Worm (Caenorhabditis elegans) whole organism, mixed stage, embryonic: ENCODE measurements around the gene scl-1.

ENCODE experiments used
- M03D4.4 ChIP-seq: sonication (generic microtip); optimal IDR thresholded peaks from 2 replicates; lab custom pipeline; 2017; ENCODE audit warnings: mild to moderate bottlenecking, missing genetic modification characterization, missing compliant biosample characterization
- bed-3 ChIP-seq: fragments of 200-800 bp; sonication (Bioruptor generic); optimal IDR thresholded peaks from 3 replicates; lab custom pipeline; 2018; ENCODE audit warnings: mild to moderate bottlenecking, missing genetic modification characterization, moderate library complexity, missing compliant biosample characterization
- blmp-1 ChIP-seq: fragments of 150-350 bp; optimal IDR thresholded peaks from 2 replicates; lab custom pipeline; 2014; ENCODE audit warnings: missing biosample characterization, missing genetic modification characterization
- ceh-39 ChIP-seq: fragments of 150-350 bp; optimal IDR thresholded peaks from 2 replicates; lab custom pipeline; 2014; ENCODE audit warnings: missing biosample characterization, missing genetic modification characterization
- ceh-43 ChIP-seq: fragments of 200-800 bp; sonication (Bioruptor generic); optimal IDR thresholded peaks from 2 replicates; lab custom pipeline; 2018; ENCODE audit warnings: mild to moderate bottlenecking, missing genetic modification characterization, moderate library complexity, missing compliant biosample characterization
- ceh-83 ChIP-seq: fragments of 200-800 bp; sonication (Bioruptor generic); optimal IDR thresholded peaks from 2 replicates; lab custom pipeline; 2018; ENCODE audit warnings: mild to moderate bottlenecking, missing genetic modification characterization, missing compliant biosample characterization
- ces-1 ChIP-seq: fragments of 150-350 bp; optimal IDR thresholded peaks from 2 replicates; lab custom pipeline; 2014; ENCODE audit warnings: missing biosample characterization, missing genetic modification reagents, missing genetic modification characterization
- cnd-1 ChIP-seq: fragments of 200-800 bp; sonication (Bioruptor generic); optimal IDR thresholded peaks from 2 replicates; lab custom pipeline; 2018; ENCODE audit warnings: mild to moderate bottlenecking, missing genetic modification characterization, missing compliant biosample characterization
- drap-1 ChIP-seq: fragments of 200-800 bp; sonication (Bioruptor generic); optimal IDR thresholded peaks from 3 replicates; lab custom pipeline; 2018; ENCODE audit warnings: mild to moderate bottlenecking, missing genetic modification characterization, missing compliant biosample characterization
- elt-1 ChIP-seq: sonication (generic microtip); optimal IDR thresholded peaks from 2 replicates; lab custom pipeline; 2017; ENCODE audit warnings: missing genetic modification characterization, mild to moderate bottlenecking, missing compliant biosample characterization, antibody characterized with exemption, moderate library complexity, borderline replicate concordance; ENCODE audit not compliant: insufficient read depth
- elt-3 ChIP-seq: fragments of 150-350 bp; optimal IDR thresholded peaks from 2 replicates; lab custom pipeline; 2014; ENCODE audit warnings: missing biosample characterization, missing genetic modification characterization
- hlh-1 ChIP-seq: fragments of 150-350 bp; optimal IDR thresholded peaks from 2 replicates; lab custom pipeline; 2014; ENCODE audit warnings: missing biosample characterization, missing genetic modification reagents, missing genetic modification characterization
- lin-13 ChIP-seq: fragments of 150-350 bp; optimal IDR thresholded peaks from 2 replicates; lab custom pipeline; 2014; ENCODE audit warnings: missing biosample characterization, missing genetic modification characterization
- lin-32 ChIP-seq: fragments of 200-800 bp; sonication (Bioruptor generic); optimal IDR thresholded peaks from 2 replicates; lab custom pipeline; 2018; ENCODE audit warnings: mild to moderate bottlenecking, missing genetic modification characterization, missing compliant biosample characterization
- lsy-2 ChIP-seq: fragments of 150-350 bp; optimal IDR thresholded peaks from 2 replicates; lab custom pipeline; 2014; ENCODE audit warnings: missing biosample characterization, missing genetic modification characterization
- mab-5 ChIP-seq: fragments of 150-350 bp; optimal IDR thresholded peaks from 2 replicates; lab custom pipeline; 2014; ENCODE audit warnings: missing biosample characterization, missing genetic modification characterization
- mep-1 ChIP-seq: fragments of 150-350 bp; optimal IDR thresholded peaks from 2 replicates; lab custom pipeline; 2017; ENCODE audit warnings: missing biosample characterization, missing genetic modification reagents, missing genetic modification characterization, inconsistent platforms
- mls-2 ChIP-seq: sonication (generic microtip); optimal IDR thresholded peaks from 2 replicates; lab custom pipeline; 2016; ENCODE audit warnings: mild to moderate bottlenecking, missing genetic modification characterization, moderate library complexity, missing compliant biosample characterization
- nhr-12 ChIP-seq: fragments of 150-350 bp; optimal IDR thresholded peaks from 2 replicates; lab custom pipeline; 2014; ENCODE audit warnings: missing biosample characterization, missing genetic modification characterization
- nhr-2 ChIP-seq: fragments of 150-350 bp; optimal IDR thresholded peaks from 2 replicates; lab custom pipeline; 2014; ENCODE audit warnings: missing biosample characterization, missing genetic modification characterization
- nhr-28 ChIP-seq: fragments of 150-350 bp; optimal IDR thresholded peaks from 2 replicates; lab custom pipeline; 2014; ENCODE audit warnings: missing biosample characterization, missing genetic modification characterization
- nhr-76 ChIP-seq: sonication (generic microtip); optimal IDR thresholded peaks from 2 replicates; lab custom pipeline; 2017; ENCODE audit warnings: missing biosample characterization, missing genetic modification characterization
- pha-4 ChIP-seq: fragments of 150-350 bp; optimal IDR thresholded peaks from 2 replicates; lab custom pipeline; 2018; ENCODE audit warnings: missing biosample characterization, missing genetic modification reagents, missing genetic modification characterization
- sem-2 ChIP-seq: fragments of 200-800 bp; sonication (Bioruptor generic); optimal IDR thresholded peaks from 2 replicates; lab custom pipeline; 2018; ENCODE audit warnings: mild to moderate bottlenecking, missing genetic modification characterization, missing compliant biosample characterization
- snpc-4 ChIP-seq: fragments of 150-350 bp; optimal IDR thresholded peaks from 2 replicates; lab custom pipeline; 2014; ENCODE audit warnings: missing biosample characterization, missing genetic modification characterization
- sptf-1 ChIP-seq: sonication (generic microtip); optimal IDR thresholded peaks from 2 replicates; lab custom pipeline; 2017; ENCODE audit warnings: mild to moderate bottlenecking, missing genetic modification characterization, moderate library complexity, missing compliant biosample characterization
- tbx-8 ChIP-seq: fragments of 200-800 bp; sonication (Bioruptor generic); optimal IDR thresholded peaks from 2 replicates; lab custom pipeline; 2018; ENCODE audit warnings: mild to moderate bottlenecking, missing genetic modification characterization, moderate library complexity, missing compliant biosample characterization
- unc-120 ChIP-seq: sonication (generic microtip); optimal IDR thresholded peaks from 2 replicates; lab custom pipeline; 2017; ENCODE audit warnings: missing genetic modification characterization, missing compliant biosample characterization; ENCODE audit not compliant: poor library complexity, severe bottlenecking
- unc-39 ChIP-seq: fragments of 150-350 bp; optimal IDR thresholded peaks from 2 replicates; lab custom pipeline; 2014; ENCODE audit warnings: missing biosample characterization, missing genetic modification characterization
- unc-62 ChIP-seq: fragments of 150-350 bp; optimal IDR thresholded peaks from 2 replicates; lab custom pipeline; 2014; ENCODE audit warnings: missing biosample characterization, missing genetic modification reagents, missing genetic modification characterization
- zip-8 ChIP-seq: fragments of 150-350 bp; optimal IDR thresholded peaks from 2 replicates; lab custom pipeline; 2014; ENCODE audit warnings: missing biosample characterization, missing genetic modification characterization

scl-1 gene

ce11 chrIV:13078342-13078741 lies 22.2 kb downstream of the scl-1 start:
- TF ChIP-seq bed-3 (no peak), elt-3 (no peak), ces-1 (GFP tag; lab: Kevin White, UChicago) (no peak), blmp-1 (tag; lab: Kevin White, UChicago) (no peak), mls-2 (no peak), nhr-2 (tag; lab: Kevin White, UChicago) (no peak), lin-32 (GFP tag; lab: Kevin White, UChicago) (no peak), ceh-83 (GFP tag; lab: Kevin White, UChicago) (no peak), hlh-1 (tag; lab: Kevin White, UChicago) (no peak), tbx-8 (GFP tag; lab: Kevin White, UChicago) (no peak), lin-13 (tag; lab: Kevin White, UChicago) (no peak)

- TF ChIP-seq lsy-2 (tag; lab: Kevin White, UChicago) (no peak), mep-1 (tag; lab: Kevin White, UChicago) (no peak), ceh-83 (GFP tag; lab: Kevin White, UChicago) (no peak), unc-62 (GFP tag; lab: Kevin White, UChicago) (no peak), ceh-43 (GFP tag; lab: Kevin White, UChicago) (no peak), ces-1 (GFP tag; lab: Kevin White, UChicago) (no peak), nhr-28 (no peak), snpc-4 (tag; lab: Kevin White, UChicago) (no peak), zip-8 (no peak), M03D4.4 (no peak)
Observed at ce11 chrIV:13079119-13079518, 23.0 kb downstream of the scl-1 start, which contains the start of gene C39E9.8. TSS of gene C39E9.8 (plus strand) at chrIV:13079446.

ce11 chrIV:13080185-13080584 lies 24.1 kb downstream of the scl-1 start:
- no peak for TF ChIP-seq tbx-8 (GFP tag; lab: Kevin White, UChicago)
- no peak for TF ChIP-seq hlh-1 (tag; lab: Kevin White, UChicago)
- no peak for TF ChIP-seq ceh-83 (GFP tag; lab: Kevin White, UChicago)
- TF ChIP-seq mab-5 (tag; lab: Kevin White, UChicago): no peak
- TF ChIP-seq drap-1: no peak
- TF ChIP-seq snpc-4 (tag; lab: Kevin White, UChicago): no peak
- no peak for TF ChIP-seq nhr-28
- no peak for TF ChIP-seq unc-62 (GFP tag; lab: Kevin White, UChicago)
- TF ChIP-seq ceh-39: no peak
- TF ChIP-seq mls-2: no peak
- no peak for TF ChIP-seq nhr-12 (tag; lab: Kevin White, UChicago)
- no peak for TF ChIP-seq bed-3
- TF ChIP-seq nhr-2 (tag; lab: Kevin White, UChicago): no peak
- TF ChIP-seq cnd-1 (tag; lab: Kevin White, UChicago): no peak
- TF ChIP-seq pha-4 (tag; lab: Kevin White, UChicago): no peak

- TF ChIP-seq elt-1 (tag; lab: Kevin White, UChicago) (no peak), unc-62 (GFP tag; lab: Kevin White, UChicago) (no peak), tbx-8 (GFP tag; lab: Kevin White, UChicago) (no peak), snpc-4 (tag; lab: Kevin White, UChicago) (no peak), ceh-83 (GFP tag; lab: Kevin White, UChicago) (no peak), mls-2 (no peak), ceh-39 (no peak), unc-39 (tag; lab: Kevin White, UChicago) (no peak), sptf-1 (tag; lab: Kevin White, UChicago) (no peak), unc-120 (tag; lab: Kevin White, UChicago) (no peak), pha-4 (tag; lab: Kevin White, UChicago) (no peak), lin-13 (tag; lab: Kevin White, UChicago) (no peak), blmp-1 (tag; lab: Kevin White, UChicago) (no peak), lsy-2 (tag; lab: Kevin White, UChicago) (no peak), hlh-1 (tag; lab: Kevin White, UChicago) (no peak), nhr-28 (no peak), nhr-2 (tag; lab: Kevin White, UChicago) (no peak)
Observed at ce11 chrIV:13080861-13081260, 24.7 kb downstream of the scl-1 start.

ce11 chrIV:13082106-13082505 lies 26.0 kb downstream of the scl-1 start:
- TF ChIP-seq lin-32 (GFP tag; lab: Kevin White, UChicago) (no peak), hlh-1 (tag; lab: Kevin White, UChicago) (no peak), cnd-1 (tag; lab: Kevin White, UChicago) (no peak), mab-5 (tag; lab: Kevin White, UChicago) (no peak), nhr-76 (tag; lab: Kevin White, UChicago) (no peak), nhr-28 (no peak), tbx-8 (GFP tag; lab: Kevin White, UChicago) (no peak), bed-3 (no peak), lin-13 (tag; lab: Kevin White, UChicago) (no peak), sptf-1 (tag; lab: Kevin White, UChicago) (no peak), ceh-39 (no peak), sem-2 (GFP tag; lab: Kevin White, UChicago) (no peak)
